Worm (Caenorhabditis elegans) whole organism, early embryonic: ENCODE results near the gene F14B8.5.

ENCODE experiments used
- B0310.2 ChIP-seq: sonication (generic microtip); optimal IDR thresholded peaks from 2 replicates; lab custom pipeline; 2016; ENCODE audit warnings: mild to moderate bottlenecking, missing genetic modification characterization, missing compliant biosample characterization
- F13C5.2 ChIP-seq: sonication (generic microtip); optimal IDR thresholded peaks from 2 replicates; lab custom pipeline; 2017; ENCODE audit warnings: mild to moderate bottlenecking, missing genetic modification characterization, inconsistent platforms, missing compliant biosample characterization
- aly-1 ChIP-seq: sonication (generic microtip); optimal IDR thresholded peaks from 2 replicates; lab custom pipeline; 2016; ENCODE audit warnings: missing genetic modification characterization, missing compliant biosample characterization
- ama-1 ChIP-seq: fragments of 150-350 bp; optimal IDR thresholded peaks from 2 replicates; lab custom pipeline; 2014
- ceh-13 ChIP-seq: fragments of 200-800 bp; sonication (Bioruptor generic); optimal IDR thresholded peaks from 2 replicates; lab custom pipeline; 2018; ENCODE audit warnings: mild to moderate bottlenecking, missing genetic modification characterization, missing compliant biosample characterization
- ceh-36 ChIP-seq: sonication (generic microtip); optimal IDR thresholded peaks from 2 replicates; lab custom pipeline; 2016; ENCODE audit warnings: missing genetic modification characterization, inconsistent platforms, missing compliant biosample characterization
- ets-7 ChIP-seq: sonication (generic microtip); optimal IDR thresholded peaks from 2 replicates; lab custom pipeline; 2016; ENCODE audit warnings: missing genotype, missing genetic modification characterization, missing compliant biosample characterization
- flt-1 ChIP-seq: fragments of 200-800 bp; sonication (Bioruptor generic); IDR thresholded peaks from 2 replicates; pipeline ENCODE4 v1.3.6; 2022; ENCODE audit warnings: missing genetic modification characterization, missing compliant biosample characterization
- hmbx-1 ChIP-seq: sonication (generic microtip); optimal IDR thresholded peaks from 2 replicates; lab custom pipeline; 2016; ENCODE audit warnings: mild to moderate bottlenecking, missing genetic modification characterization, missing compliant biosample characterization
- hmg-4 ChIP-seq: fragments of 200-800 bp; sonication (Bioruptor generic); optimal IDR thresholded peaks from 2 replicates; lab custom pipeline; 2018; ENCODE audit warnings: mild to moderate bottlenecking, missing genetic modification characterization, missing compliant biosample characterization
- hnd-1 ChIP-seq: sonication (generic microtip); optimal IDR thresholded peaks from 2 replicates; lab custom pipeline; 2016; ENCODE audit warnings: missing genetic modification characterization, missing compliant biosample characterization
- pes-1 ChIP-seq: fragments of 200-800 bp; sonication (Bioruptor generic); IDR thresholded peaks from 2 replicates; pipeline ENCODE4 v1.3.6; 2022; ENCODE audit warnings: missing genetic modification reagents, missing genetic modification characterization, missing compliant biosample characterization
- scrt-1 ChIP-seq: fragments of 200-800 bp; sonication (Bioruptor generic); IDR thresholded peaks from 2 replicates; pipeline ENCODE4 v1.3.6; 2022; ENCODE audit warnings: missing genetic modification characterization, missing compliant biosample characterization
- sea-1 ChIP-seq: fragments of 200-800 bp; sonication (Bioruptor generic); conservative IDR thresholded peaks from 2 replicates; pipeline ENCODE4 v1.3.6; 2022; ENCODE audit warnings: missing genetic modification characterization, missing compliant biosample characterization
- tbx-11 ChIP-seq: fragments of 200-800 bp; sonication (Bioruptor generic); IDR thresholded peaks from 2 replicates; pipeline ENCODE4 v1.3.6; 2022; ENCODE audit warnings: missing genetic modification characterization, missing compliant biosample characterization
- tbx-37 ChIP-seq: fragments of 200-800 bp; sonication (Bioruptor generic); conservative IDR thresholded peaks from 2 replicates; pipeline ENCODE4 v1.3.6; 2022; ENCODE audit warnings: missing genetic modification reagents, missing genetic modification characterization, missing compliant biosample characterization
- tra-4 ChIP-seq: sonication (generic microtip); optimal IDR thresholded peaks from 2 replicates; lab custom pipeline; 2017; ENCODE audit warnings: missing genetic modification characterization, missing compliant biosample characterization

F14B8.5 gene

ce11 chrX:6928578-6928977 is at the start of gene F14B8.5:
Gene F14B8.5 (minus strand): TSS chrX:6928704.
- TF ChIP-seq aly-1 (tag; lab: Kevin White, UChicago) (no peak), hnd-1 (tag; lab: Kevin White, UChicago) (no peak), tbx-37 (GFP tag; lab: Robert Waterston, UW) (no peak), hmbx-1 (tag; lab: Kevin White, UChicago) (no peak), ets-7 (tag; lab: Kevin White, UChicago) (no peak), hmg-4 (GFP tag; lab: Kevin White, UChicago) (no peak), tra-4 (tag; lab: Kevin White, UChicago) (no peak), sea-1 (GFP tag; lab: Robert Waterston, UW) (no peak), tbx-11 (no peak), ceh-13 (GFP tag; lab: Kevin White, UChicago) (no peak), B0310.2 (tag; lab: Kevin White, UChicago) (no peak), ama-1 (lab: Kevin White, UChicago) (no peak), ceh-36 (no peak), scrt-1 (no peak), F13C5.2 (tag; lab: Kevin White, UChicago) (no peak)

ce11 chrX:6971301-6971700 is 42.8 kb upstream of the F14B8.5 start:
- TF ChIP-seq tbx-11 (no peak), flt-1 (GFP tag; lab: Robert Waterston, UW) (no peak), scrt-1 (no peak), hmg-4 (GFP tag; lab: Kevin White, UChicago) (no peak), tra-4 (tag; lab: Kevin White, UChicago) (no peak), ets-7 (tag; lab: Kevin White, UChicago) (no peak), ama-1 (lab: Kevin White, UChicago) (no peak), ceh-13 (GFP tag; lab: Kevin White, UChicago) (no peak), aly-1 (tag; lab: Kevin White, UChicago) (no peak), sea-1 (GFP tag; lab: Robert Waterston, UW) (no peak), ceh-36 (no peak), tbx-37 (GFP tag; lab: Robert Waterston, UW) (no peak), hmbx-1 (tag; lab: Kevin White, UChicago) (no peak), B0310.2 (tag; lab: Kevin White, UChicago) (no peak), pes-1 (GFP tag; lab: Robert Waterston, UW) (no peak)

ce11 chrX:6970134-6970533 is 41.6 kb upstream of the F14B8.5 start:
- TF ChIP-seq ets-7 (tag; lab: Kevin White, UChicago): no peak
- TF ChIP-seq ceh-13 (GFP tag; lab: Kevin White, UChicago): no peak
- TF ChIP-seq ama-1 (lab: Kevin White, UChicago): no peak
- TF ChIP-seq tra-4 (tag; lab: Kevin White, UChicago): no peak
- TF ChIP-seq flt-1 (GFP tag; lab: Robert Waterston, UW): no peak
- TF ChIP-seq scrt-1: no peak
- no peak for TF ChIP-seq hmg-4 (GFP tag; lab: Kevin White, UChicago)
- TF ChIP-seq ceh-36: no peak
- TF ChIP-seq tbx-11: no peak
- TF ChIP-seq F13C5.2 (tag; lab: Kevin White, UChicago): no peak

- no peak for TF ChIP-seq F13C5.2 (tag; lab: Kevin White, UChicago)
- no peak for TF ChIP-seq sea-1 (GFP tag; lab: Robert Waterston, UW)
- TF ChIP-seq hmg-4 (GFP tag; lab: Kevin White, UChicago): no peak
- TF ChIP-seq scrt-1: no peak
- no peak for TF ChIP-seq ama-1 (lab: Kevin White, UChicago)
Measured at ce11 chrX:6968553-6968952, 40.0 kb upstream of the F14B8.5 start.

ce11 chrX:6967057-6967456 is 38.6 kb upstream of the F14B8.5 start, which contains the start of gene F01E11.3:
Gene F01E11.3 (plus strand): TSS chrX:6967357.
- TF ChIP-seq pes-1 (GFP tag; lab: Robert Waterston, UW): no peak
- TF ChIP-seq flt-1 (GFP tag; lab: Robert Waterston, UW): no peak

ce11 chrX:6963842-6964241 is 35.3 kb upstream of the F14B8.5 start:
- TF ChIP-seq hmg-4 (GFP tag; lab: Kevin White, UChicago) (no peak), tbx-11 (no peak), B0310.2 (tag; lab: Kevin White, UChicago) (no peak), pes-1 (GFP tag; lab: Robert Waterston, UW) (no peak), sea-1 (GFP tag; lab: Robert Waterston, UW) (no peak), scrt-1 (no peak), tbx-37 (GFP tag; lab: Robert Waterston, UW) (no peak), ama-1 (lab: Kevin White, UChicago) (no peak), hmbx-1 (tag; lab: Kevin White, UChicago) (no peak)

- TF ChIP-seq aly-1 (tag; lab: Kevin White, UChicago) (no peak), F13C5.2 (tag; lab: Kevin White, UChicago) (no peak), ceh-36 (no peak), ets-7 (tag; lab: Kevin White, UChicago) (no peak), tra-4 (tag; lab: Kevin White, UChicago) (no peak), B0310.2 (tag; lab: Kevin White, UChicago) (no peak), pes-1 (GFP tag; lab: Robert Waterston, UW) (no peak), hmg-4 (GFP tag; lab: Kevin White, UChicago) (no peak), sea-1 (GFP tag; lab: Robert Waterston, UW) (no peak), hnd-1 (tag; lab: Kevin White, UChicago) (no peak), flt-1 (GFP tag; lab: Robert Waterston, UW) (no peak), tbx-11 (no peak), ama-1 (lab: Kevin White, UChicago) (no peak), scrt-1 (no peak), hmbx-1 (tag; lab: Kevin White, UChicago) (no peak), ceh-13 (GFP tag; lab: Kevin White, UChicago) (no peak), tbx-37 (GFP tag; lab: Robert Waterston, UW) (no peak)
Measured at ce11 chrX:6962347-6962746, 33.8 kb upstream of the F14B8.5 start.
